Worm (Caenorhabditis elegans) whole organism, L2 larva: Measurements from ENCODE around the gene F32H5.4.

Experiments
- C34F6.9 ChIP-seq: fragments of 150-350 bp; optimal IDR thresholded peaks from 2 replicates; lab custom pipeline; 2014; ENCODE audit warnings: missing biosample characterization, missing genetic modification characterization
- F13H6.1 ChIP-seq: sonication (generic microtip); optimal IDR thresholded peaks from 2 replicates; lab custom pipeline; 2016; ENCODE audit warnings: missing genetic modification characterization, missing compliant biosample characterization
- R02D3.7 ChIP-seq: fragments of 150-350 bp; optimal IDR thresholded peaks from 2 replicates; lab custom pipeline; 2014; ENCODE audit warnings: missing biosample characterization, missing genetic modification characterization
- Y55F3AM.14 ChIP-seq: fragments of 200-800 bp; sonication (Bioruptor generic); optimal IDR thresholded peaks from 2 replicates; lab custom pipeline; 2018; ENCODE audit warnings: mild to moderate bottlenecking, missing genetic modification characterization, missing compliant biosample characterization
- ZK546.5 ChIP-seq: sonication (generic microtip); optimal IDR thresholded peaks from 2 replicates; lab custom pipeline; 2017; ENCODE audit warnings: missing biosample characterization, missing genetic modification characterization
- alr-1 ChIP-seq: fragments of 150-350 bp; optimal IDR thresholded peaks from 2 replicates; lab custom pipeline; 2014; ENCODE audit warnings: missing biosample characterization, missing genetic modification characterization
- aly-2 ChIP-seq: fragments of 150-350 bp; optimal IDR thresholded peaks from 2 replicates; lab custom pipeline; 2014; ENCODE audit warnings: missing biosample characterization, missing genetic modification characterization
- blmp-1 ChIP-seq: sonication (generic microtip); optimal IDR thresholded peaks from 2 replicates; lab custom pipeline; 2017; ENCODE audit warnings: missing genetic modification characterization, mild to moderate bottlenecking, missing compliant biosample characterization, antibody characterized with exemption, moderate library complexity; ENCODE audit not compliant: insufficient read depth
- ceh-16 ChIP-seq: fragments of 150-350 bp; optimal IDR thresholded peaks from 2 replicates; lab custom pipeline; 2014; ENCODE audit warnings: missing biosample characterization, missing genetic modification characterization
- ceh-82 ChIP-seq: fragments of 150-350 bp; optimal IDR thresholded peaks from 2 replicates; lab custom pipeline; 2014; ENCODE audit warnings: missing biosample characterization, missing genetic modification characterization
- crh-2 ChIP-seq: sonication (generic microtip); optimal IDR thresholded peaks from 2 replicates; lab custom pipeline; 2017; ENCODE audit warnings: missing biosample characterization, missing genetic modification characterization
- dmd-4 ChIP-seq: sonication (generic microtip); optimal IDR thresholded peaks from 2 replicates; lab custom pipeline; 2017; ENCODE audit warnings: missing biosample characterization, missing genetic modification characterization
- egl-27 ChIP-seq: sonication (generic microtip); optimal IDR thresholded peaks from 3 replicates; lab custom pipeline; 2017; ENCODE audit warnings: missing biosample characterization, missing genetic modification reagents, missing genetic modification characterization
- elt-1 ChIP-seq: fragments of 150-350 bp; optimal IDR thresholded peaks from 2 replicates; lab custom pipeline; 2014; ENCODE audit warnings: missing biosample characterization, missing genetic modification characterization
- elt-3 ChIP-seq: sonication (generic microtip); optimal IDR thresholded peaks from 2 replicates; lab custom pipeline; 2017; ENCODE audit warnings: missing biosample characterization, missing genetic modification characterization
- fos-1 ChIP-seq: fragments of 150-350 bp; optimal IDR thresholded peaks from 2 replicates; lab custom pipeline; 2014; ENCODE audit warnings: missing biosample characterization, missing genetic modification characterization
- gmeb-1 ChIP-seq: fragments of 150-350 bp; optimal IDR thresholded peaks from 2 replicates; lab custom pipeline; 2014; ENCODE audit warnings: missing biosample characterization, missing genetic modification characterization
- lin-11 ChIP-seq: fragments of 150-350 bp; sonication (generic microtip); optimal IDR thresholded peaks from 2 replicates; lab custom pipeline; 2014; ENCODE audit warnings: missing biosample characterization, missing genetic modification characterization, inconsistent platforms, mixed read lengths
- lin-13 ChIP-seq: fragments of 150-350 bp; optimal IDR thresholded peaks from 2 replicates; lab custom pipeline; 2014; ENCODE audit warnings: missing biosample characterization, missing genetic modification reagents, missing genetic modification characterization
- lin-39 ChIP-seq: fragments of 150-350 bp; optimal IDR thresholded peaks from 2 replicates; lab custom pipeline; 2014; ENCODE audit warnings: missing biosample characterization, missing genetic modification reagents, missing genetic modification characterization
- lsy-2 ChIP-seq, 2 experiments: fragments of 150-350 bp in 1 of 2; sonication (generic microtip) in 1 of 2; optimal IDR thresholded peaks; 2 replicates each; lab custom pipeline; 2014 to 2017; ENCODE audit warnings: missing biosample characterization in 2 of 2, missing genetic modification characterization in 2 of 2
- mab-5 ChIP-seq: fragments of 150-350 bp; optimal IDR thresholded peaks from 2 replicates; lab custom pipeline; 2014; ENCODE audit warnings: missing biosample characterization, missing genetic modification characterization
- mbf-1 ChIP-seq: sonication (generic microtip); optimal IDR thresholded peaks from 2 replicates; lab custom pipeline; 2017; ENCODE audit warnings: missing biosample characterization, missing genetic modification characterization
- mdl-1 ChIP-seq, 2 experiments: fragments of 150-350 bp in 1 of 2; sonication (generic microtip) in 1 of 2; optimal IDR thresholded peaks; 2 replicates each; lab custom pipeline; 2017; ENCODE audit warnings: missing biosample characterization in 2 of 2, missing genetic modification characterization in 2 of 2
- nhr-10 ChIP-seq: sonication (generic microtip); optimal IDR thresholded peaks from 2 replicates; lab custom pipeline; 2017; ENCODE audit warnings: missing biosample characterization, missing genetic modification characterization
- nhr-11 ChIP-seq: fragments of 150-350 bp; optimal IDR thresholded peaks from 2 replicates; lab custom pipeline; 2014; ENCODE audit warnings: missing biosample characterization, missing genetic modification characterization
- nhr-12 ChIP-seq: fragments of 150-350 bp; optimal IDR thresholded peaks from 2 replicates; lab custom pipeline; 2014; ENCODE audit warnings: missing biosample characterization, missing genetic modification characterization
- nhr-129 ChIP-seq: fragments of 150-350 bp; optimal IDR thresholded peaks from 2 replicates; lab custom pipeline; 2014; ENCODE audit warnings: missing biosample characterization, missing genetic modification characterization
- nhr-21 ChIP-seq: fragments of 150-350 bp; optimal IDR thresholded peaks from 2 replicates; lab custom pipeline; 2014; ENCODE audit warnings: missing biosample characterization, missing genetic modification characterization
- nhr-23 ChIP-seq: fragments of 150-350 bp; optimal IDR thresholded peaks from 2 replicates; lab custom pipeline; 2014; ENCODE audit warnings: missing biosample characterization, missing genetic modification reagents, missing genetic modification characterization
- nhr-25 ChIP-seq: fragments of 150-350 bp; sonication (generic microtip); optimal IDR thresholded peaks from 3 replicates; lab custom pipeline; 2014; ENCODE audit warnings: missing biosample characterization, missing genetic modification characterization
- nhr-6 ChIP-seq: fragments of 150-350 bp; optimal IDR thresholded peaks from 2 replicates; lab custom pipeline; 2014; ENCODE audit warnings: missing biosample characterization, missing genetic modification characterization
- nhr-77 ChIP-seq: fragments of 150-350 bp; optimal IDR thresholded peaks from 2 replicates; lab custom pipeline; 2014; ENCODE audit warnings: missing biosample characterization, missing genetic modification characterization
- peb-1 ChIP-seq: fragments of 150-350 bp; optimal IDR thresholded peaks from 2 replicates; lab custom pipeline; 2014; ENCODE audit warnings: missing biosample characterization, missing genetic modification characterization
- sem-4 ChIP-seq: fragments of 150-350 bp; optimal IDR thresholded peaks from 2 replicates; lab custom pipeline; 2014; ENCODE audit warnings: missing biosample characterization, missing genetic modification reagents, missing genetic modification characterization
- skn-1 ChIP-seq: sonication (generic microtip); optimal IDR thresholded peaks from 2 replicates; lab custom pipeline; 2017; ENCODE audit warnings: missing biosample characterization, missing genetic modification characterization
- sma-3 ChIP-seq: sonication (generic microtip); optimal IDR thresholded peaks from 2 replicates; lab custom pipeline; 2016; ENCODE audit warnings: missing genetic modification reagents, missing genetic modification characterization, missing compliant biosample characterization
- sma-9 ChIP-seq, 2 experiments: fragments of 150-350 bp in 1 of 2; sonication (generic microtip) in 1 of 2; optimal IDR thresholded peaks; 2 replicates each; lab custom pipeline; 2014 to 2016; ENCODE audit warnings: missing genetic modification characterization in 2 of 2, mild to moderate bottlenecking in 1 of 2, missing biosample characterization in 1 of 2, missing compliant biosample characterization in 1 of 2, missing genetic modification reagents in 1 of 2, moderate library complexity in 1 of 2
- snpc-4 ChIP-seq: fragments of 150-350 bp; optimal IDR thresholded peaks from 2 replicates; lab custom pipeline; 2014; ENCODE audit warnings: missing biosample characterization, missing genetic modification characterization
- unc-55 ChIP-seq: fragments of 150-350 bp; sonication (generic microtip); optimal IDR thresholded peaks from 3 replicates; lab custom pipeline; 2014; ENCODE audit warnings: missing biosample characterization, missing genetic modification reagents, missing genetic modification characterization
- unc-62 ChIP-seq: fragments of 150-350 bp; optimal IDR thresholded peaks from 2 replicates; lab custom pipeline; 2014; ENCODE audit warnings: missing biosample characterization, missing genetic modification reagents, missing genetic modification characterization
- zag-1 ChIP-seq: fragments of 150-350 bp; optimal IDR thresholded peaks from 2 replicates; lab custom pipeline; 2014; ENCODE audit warnings: missing biosample characterization, missing genetic modification characterization
- ztf-1 ChIP-seq: fragments of 200-800 bp; sonication (Bioruptor generic); conservative IDR thresholded peaks from 2 replicates; pipeline ENCODE4 v1.3.6; 2022; ENCODE audit warnings: missing genetic modification characterization, missing compliant biosample characterization
- ztf-11 ChIP-seq: sonication (generic microtip); optimal IDR thresholded peaks from 2 replicates; lab custom pipeline; 2017; ENCODE audit warnings: missing biosample characterization, missing genetic modification characterization
- ztf-4 ChIP-seq: fragments of 150-350 bp; optimal IDR thresholded peaks from 2 replicates; lab custom pipeline; 2014; ENCODE audit warnings: missing biosample characterization, missing genetic modification characterization

The F32H5.4 gene

ce11 chrV:13393333-13393803 is 33.0 kb downstream of the F32H5.4 start:
- TF ChIP-seq blmp-1: no peak
- TF ChIP-seq ZK546.5: no peak
- peak; percentile 72 for TF ChIP-seq F13H6.1 (tag; lab: Kevin White, UChicago)
- TF ChIP-seq ztf-4 (tag; lab: Kevin White, UChicago): no peak
- no peak for TF ChIP-seq ceh-82 (tag; lab: Kevin White, UChicago)
- no peak for TF ChIP-seq ztf-11
- TF ChIP-seq mab-5 (tag; lab: Kevin White, UChicago): no peak
- TF ChIP-seq egl-27 (tag; lab: Kevin White, UChicago): no peak
- TF ChIP-seq snpc-4: no peak
- TF ChIP-seq elt-1 (tag; lab: Kevin White, UChicago): no peak
- TF ChIP-seq nhr-25 (tag; lab: Kevin White, UChicago): no peak
- no peak for TF ChIP-seq skn-1
- TF ChIP-seq nhr-6 (tag; lab: Kevin White, UChicago): no peak
- TF ChIP-seq nhr-77 (tag; lab: Kevin White, UChicago): no peak
- no peak for TF ChIP-seq lin-39 (tag; lab: Kevin White, UChicago)
- no peak for TF ChIP-seq lin-11 (tag; lab: Kevin White, UChicago)
- no peak for TF ChIP-seq sem-4 (tag; lab: Kevin White, UChicago)
- no peak for TF ChIP-seq ceh-16 (tag; lab: Kevin White, UChicago)
- TF ChIP-seq nhr-12 (tag; lab: Kevin White, UChicago): no peak
- TF ChIP-seq C34F6.9 (tag; lab: Kevin White, UChicago): peak; percentile 31
- peak; percentile 2 for TF ChIP-seq sma-9 (GFP tag; optimal IDR thresholded peaks at IDR 0.05; lab: Kevin White, UChicago)
- no peak for TF ChIP-seq sma-9 (tag; optimal IDR thresholded peaks at IDR 0.05; lab: Kevin White, UChicago)
- TF ChIP-seq nhr-21: no peak
- no peak for TF ChIP-seq mbf-1 (tag; lab: Kevin White, UChicago)
- no peak for TF ChIP-seq nhr-10 (tag; lab: Kevin White, UChicago)
- TF ChIP-seq nhr-11 (tag; lab: Kevin White, UChicago): no peak
- TF ChIP-seq unc-55 (GFP tag; lab: Kevin White, UChicago): no peak
- no peak for TF ChIP-seq lin-13 (GFP tag; lab: Kevin White, UChicago)
- no peak for TF ChIP-seq gmeb-1 (tag; lab: Kevin White, UChicago)
- TF ChIP-seq nhr-23: no peak
- no peak for TF ChIP-seq aly-2
- no peak for TF ChIP-seq fos-1
- TF ChIP-seq nhr-129: peak; percentile 28
- TF ChIP-seq peb-1 (tag; lab: Kevin White, UChicago): no peak
- TF ChIP-seq zag-1 (tag; lab: Kevin White, UChicago): no peak
- TF ChIP-seq lsy-2 (tag; optimal IDR thresholded peaks at IDR 0.05; lab: Kevin White, UChicago): peak in 1 of 2 experiments; percentile 13
- TF ChIP-seq Y55F3AM.14: peak; percentile 56
- TF ChIP-seq mdl-1 (tag; optimal IDR thresholded peaks at IDR 0.05; lab: Kevin White, UChicago): no peak
- no peak for TF ChIP-seq ztf-1 (GFP tag; lab: Robert Waterston, UW)
- TF ChIP-seq R02D3.7: no peak
- peak; percentile 5 for TF ChIP-seq sma-3 (GFP tag; lab: Kevin White, UChicago)
- TF ChIP-seq elt-3: no peak
- no peak for TF ChIP-seq alr-1
- TF ChIP-seq crh-2 (tag; lab: Kevin White, UChicago): no peak
- TF ChIP-seq unc-62 (GFP tag; lab: Kevin White, UChicago): no peak

ce11 chrV:13394968-13395367 is 34.6 kb downstream of the F32H5.4 start:
- TF ChIP-seq fos-1 (no peak), lin-39 (tag; lab: Kevin White, UChicago) (no peak), ztf-4 (tag; lab: Kevin White, UChicago) (no peak), snpc-4 (no peak), nhr-129 (no peak), unc-62 (GFP tag; lab: Kevin White, UChicago) (no peak), sem-4 (tag; lab: Kevin White, UChicago) (no peak), F13H6.1 (tag; lab: Kevin White, UChicago) (no peak), nhr-11 (tag; lab: Kevin White, UChicago) (no peak), dmd-4 (no peak), egl-27 (tag; lab: Kevin White, UChicago) (no peak), ZK546.5 (no peak), blmp-1 (no peak)
